Worm (Caenorhabditis elegans): ENCODE results near the gene cpz-2.

- TF ChIP-seq aha-1 (tag) (no peak), zag-1 (tag; optimal IDR thresholded peaks at IDR 0.05) (no peak)
Observed at ce11 chrV:13413301-13413700, 32.3 kb downstream of the cpz-2 start.

Measured in whole organism, L4 larva.